Worm (Caenorhabditis elegans): ENCODE data around the gene ceh-83.

- TF ChIP-seq nfya-1 (tag; optimal IDR thresholded peaks at IDR 0.05; ENCODE audit: insufficient read depth) = no peak
- no peak for TF ChIP-seq ama-1 (optimal IDR thresholded peaks at IDR 0.05)
- TF ChIP-seq unc-62 (GFP tag; optimal IDR thresholded peaks at IDR 0.05) = no peak
- no peak for TF ChIP-seq nhr-11 (tag; optimal IDR thresholded peaks at IDR 0.05)
- no peak for TF ChIP-seq jun-1 (tag; optimal IDR thresholded peaks at IDR 0.05)
- no peak for TF ChIP-seq snpc-4 (tag; optimal IDR thresholded peaks at IDR 0.05)
- TF ChIP-seq nhr-77 (tag; optimal IDR thresholded peaks at IDR 0.05) = no peak
- no peak for TF ChIP-seq zag-1 (tag; optimal IDR thresholded peaks at IDR 0.05)
- no peak for TF ChIP-seq ZK546.5 (tag; optimal IDR thresholded peaks at IDR 0.05)
- TF ChIP-seq skn-1 (tag; optimal IDR thresholded peaks at IDR 0.05) = no peak
- TF ChIP-seq aly-2 (tag; optimal IDR thresholded peaks at IDR 0.05) = no peak
- TF ChIP-seq nhr-12 (tag; optimal IDR thresholded peaks at IDR 0.05) = no peak
- TF ChIP-seq pha-4 (tag; optimal IDR thresholded peaks at IDR 0.05) = no peak
Measured at ce11 chrII:1730103-1730502, 6.2 kb downstream of the ceh-83 start, which contains the start of gene ceh-81.
